Worm (Caenorhabditis elegans): ENCODE data around the gene R52.6.

DNA sequence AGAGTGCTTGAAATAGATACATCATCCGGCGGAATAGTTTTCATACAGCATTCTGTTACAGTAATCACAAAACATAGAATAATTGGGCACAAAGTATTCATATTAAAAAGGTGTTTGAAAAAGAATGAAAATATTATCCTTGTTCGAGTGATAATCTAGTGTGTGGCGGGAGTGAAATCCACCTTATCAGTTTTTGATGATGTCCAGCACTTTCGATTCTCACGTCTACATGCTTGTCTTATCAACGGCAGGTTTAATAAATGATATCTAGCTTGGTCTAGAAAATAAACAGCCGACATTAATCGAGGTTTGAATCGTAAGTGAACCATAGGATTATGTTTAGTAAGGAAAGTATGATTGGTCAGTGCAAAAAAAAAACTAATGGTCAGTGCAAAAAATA, 2.9 kb downstream of the R52.6 start, which contains the start of gene R52.5:
- TF ChIP-seq pha-4 (GFP tag; IDR thresholded peaks at IDR 0.05), result no peak
- TF ChIP-seq pha-4 (tag; optimal IDR thresholded peaks at IDR 0.05), result no peak
- no peak for TF ChIP-seq nhr-76 (tag; optimal IDR thresholded peaks at IDR 0.05)
- TF ChIP-seq lin-13 (GFP tag; optimal IDR thresholded peaks at IDR 0.05), result no peak
- TF ChIP-seq set-16 (GFP tag; IDR thresholded peaks at IDR 0.05), result no peak
- no peak for TF ChIP-seq spr-1 (tag; optimal IDR thresholded peaks at IDR 0.05)
- no peak for TF ChIP-seq zfp-2 (tag; optimal IDR thresholded peaks at IDR 0.05)
- TF ChIP-seq lir-3 (tag; optimal IDR thresholded peaks at IDR 0.05), result no peak
- no peak for TF ChIP-seq ztf-11 (tag; optimal IDR thresholded peaks at IDR 0.05)
- TF ChIP-seq madf-9 (GFP tag; conservative IDR thresholded peaks at IDR 0.05), result no peak
- TF ChIP-seq daf-8 (GFP tag; IDR thresholded peaks at IDR 0.05), result no peak
- no peak for TF ChIP-seq unc-39 (tag; optimal IDR thresholded peaks at IDR 0.05)
